Worm (Caenorhabditis elegans) whole organism, mixed stage, embryonic: ENCODE measurements around the gene F42H10.2.
A peak's percentile ranks its signal among the peaks of the same experiment; 100 is the strongest.

Experiments
- M03D4.4 ChIP-seq: sonication (generic microtip); optimal IDR thresholded peaks from 2 replicates; lab custom pipeline; 2017; ENCODE audit warnings: mild to moderate bottlenecking, missing genetic modification characterization, missing compliant biosample characterization
- bed-3 ChIP-seq: fragments of 200-800 bp; sonication (Bioruptor generic); optimal IDR thresholded peaks from 3 replicates; lab custom pipeline; 2018; ENCODE audit warnings: mild to moderate bottlenecking, missing genetic modification characterization, moderate library complexity, missing compliant biosample characterization
- blmp-1 ChIP-seq: fragments of 150-350 bp; optimal IDR thresholded peaks from 2 replicates; lab custom pipeline; 2014; ENCODE audit warnings: missing biosample characterization, missing genetic modification characterization
- ceh-39 ChIP-seq: fragments of 150-350 bp; optimal IDR thresholded peaks from 2 replicates; lab custom pipeline; 2014; ENCODE audit warnings: missing biosample characterization, missing genetic modification characterization
- ceh-43 ChIP-seq: fragments of 200-800 bp; sonication (Bioruptor generic); optimal IDR thresholded peaks from 2 replicates; lab custom pipeline; 2018; ENCODE audit warnings: mild to moderate bottlenecking, missing genetic modification characterization, moderate library complexity, missing compliant biosample characterization
- ceh-83 ChIP-seq: fragments of 200-800 bp; sonication (Bioruptor generic); optimal IDR thresholded peaks from 2 replicates; lab custom pipeline; 2018; ENCODE audit warnings: mild to moderate bottlenecking, missing genetic modification characterization, missing compliant biosample characterization
- ces-1 ChIP-seq: fragments of 150-350 bp; optimal IDR thresholded peaks from 2 replicates; lab custom pipeline; 2014; ENCODE audit warnings: missing biosample characterization, missing genetic modification reagents, missing genetic modification characterization
- cnd-1 ChIP-seq: fragments of 200-800 bp; sonication (Bioruptor generic); optimal IDR thresholded peaks from 2 replicates; lab custom pipeline; 2018; ENCODE audit warnings: mild to moderate bottlenecking, missing genetic modification characterization, missing compliant biosample characterization
- drap-1 ChIP-seq: fragments of 200-800 bp; sonication (Bioruptor generic); optimal IDR thresholded peaks from 3 replicates; lab custom pipeline; 2018; ENCODE audit warnings: mild to moderate bottlenecking, missing genetic modification characterization, missing compliant biosample characterization
- elt-1 ChIP-seq: sonication (generic microtip); optimal IDR thresholded peaks from 2 replicates; lab custom pipeline; 2017; ENCODE audit warnings: missing genetic modification characterization, mild to moderate bottlenecking, missing compliant biosample characterization, antibody characterized with exemption, moderate library complexity, borderline replicate concordance; ENCODE audit not compliant: insufficient read depth
- elt-3 ChIP-seq: fragments of 150-350 bp; optimal IDR thresholded peaks from 2 replicates; lab custom pipeline; 2014; ENCODE audit warnings: missing biosample characterization, missing genetic modification characterization
- flh-1 ChIP-seq: fragments of 200-800 bp; sonication (Bioruptor generic); optimal IDR thresholded peaks from 2 replicates; lab custom pipeline; 2018; ENCODE audit warnings: mild to moderate bottlenecking, missing genetic modification characterization, moderate library complexity, missing compliant biosample characterization
- ham-2 ChIP-seq: fragments of 200-800 bp; sonication (Bioruptor generic); optimal IDR thresholded peaks from 2 replicates; lab custom pipeline; 2018; ENCODE audit warnings: mild to moderate bottlenecking, missing genetic modification characterization, missing compliant biosample characterization
- hlh-1 ChIP-seq: fragments of 150-350 bp; optimal IDR thresholded peaks from 2 replicates; lab custom pipeline; 2014; ENCODE audit warnings: missing biosample characterization, missing genetic modification reagents, missing genetic modification characterization
- lin-13 ChIP-seq: fragments of 150-350 bp; optimal IDR thresholded peaks from 2 replicates; lab custom pipeline; 2014; ENCODE audit warnings: missing biosample characterization, missing genetic modification characterization
- lsy-2 ChIP-seq: fragments of 150-350 bp; optimal IDR thresholded peaks from 2 replicates; lab custom pipeline; 2014; ENCODE audit warnings: missing biosample characterization, missing genetic modification characterization
- mab-5 ChIP-seq: fragments of 150-350 bp; optimal IDR thresholded peaks from 2 replicates; lab custom pipeline; 2014; ENCODE audit warnings: missing biosample characterization, missing genetic modification characterization
- mep-1 ChIP-seq: fragments of 150-350 bp; optimal IDR thresholded peaks from 2 replicates; lab custom pipeline; 2017; ENCODE audit warnings: missing biosample characterization, missing genetic modification reagents, missing genetic modification characterization, inconsistent platforms
- mls-2 ChIP-seq: sonication (generic microtip); optimal IDR thresholded peaks from 2 replicates; lab custom pipeline; 2016; ENCODE audit warnings: mild to moderate bottlenecking, missing genetic modification characterization, moderate library complexity, missing compliant biosample characterization
- nhr-12 ChIP-seq: fragments of 150-350 bp; optimal IDR thresholded peaks from 2 replicates; lab custom pipeline; 2014; ENCODE audit warnings: missing biosample characterization, missing genetic modification characterization
- nhr-2 ChIP-seq: fragments of 150-350 bp; optimal IDR thresholded peaks from 2 replicates; lab custom pipeline; 2014; ENCODE audit warnings: missing biosample characterization, missing genetic modification characterization
- nhr-237 ChIP-seq: fragments of 150-350 bp; optimal IDR thresholded peaks from 2 replicates; lab custom pipeline; 2014; ENCODE audit warnings: missing biosample characterization, missing genetic modification characterization
- nhr-28 ChIP-seq: fragments of 150-350 bp; optimal IDR thresholded peaks from 2 replicates; lab custom pipeline; 2014; ENCODE audit warnings: missing biosample characterization, missing genetic modification characterization
- nhr-76 ChIP-seq: sonication (generic microtip); optimal IDR thresholded peaks from 2 replicates; lab custom pipeline; 2017; ENCODE audit warnings: missing biosample characterization, missing genetic modification characterization
- pha-4 ChIP-seq: fragments of 150-350 bp; optimal IDR thresholded peaks from 2 replicates; lab custom pipeline; 2018; ENCODE audit warnings: missing biosample characterization, missing genetic modification reagents, missing genetic modification characterization
- sem-2 ChIP-seq: fragments of 200-800 bp; sonication (Bioruptor generic); optimal IDR thresholded peaks from 2 replicates; lab custom pipeline; 2018; ENCODE audit warnings: mild to moderate bottlenecking, missing genetic modification characterization, missing compliant biosample characterization
- snpc-4 ChIP-seq: fragments of 150-350 bp; optimal IDR thresholded peaks from 2 replicates; lab custom pipeline; 2014; ENCODE audit warnings: missing biosample characterization, missing genetic modification characterization
- sptf-1 ChIP-seq: sonication (generic microtip); optimal IDR thresholded peaks from 2 replicates; lab custom pipeline; 2017; ENCODE audit warnings: mild to moderate bottlenecking, missing genetic modification characterization, moderate library complexity, missing compliant biosample characterization
- unc-120 ChIP-seq: sonication (generic microtip); optimal IDR thresholded peaks from 2 replicates; lab custom pipeline; 2017; ENCODE audit warnings: missing genetic modification characterization, missing compliant biosample characterization; ENCODE audit not compliant: poor library complexity, severe bottlenecking
- unc-39 ChIP-seq: fragments of 150-350 bp; optimal IDR thresholded peaks from 2 replicates; lab custom pipeline; 2014; ENCODE audit warnings: missing biosample characterization, missing genetic modification characterization
- unc-62 ChIP-seq: fragments of 150-350 bp; optimal IDR thresholded peaks from 2 replicates; lab custom pipeline; 2014; ENCODE audit warnings: missing biosample characterization, missing genetic modification reagents, missing genetic modification characterization
- zip-8 ChIP-seq: fragments of 150-350 bp; optimal IDR thresholded peaks from 2 replicates; lab custom pipeline; 2014; ENCODE audit warnings: missing biosample characterization, missing genetic modification characterization
- ztf-11 ChIP-seq: fragments of 150-350 bp; optimal IDR thresholded peaks from 2 replicates; lab custom pipeline; 2014; ENCODE audit warnings: missing biosample characterization, missing genetic modification characterization

Gene F42H10.2

DNA sequence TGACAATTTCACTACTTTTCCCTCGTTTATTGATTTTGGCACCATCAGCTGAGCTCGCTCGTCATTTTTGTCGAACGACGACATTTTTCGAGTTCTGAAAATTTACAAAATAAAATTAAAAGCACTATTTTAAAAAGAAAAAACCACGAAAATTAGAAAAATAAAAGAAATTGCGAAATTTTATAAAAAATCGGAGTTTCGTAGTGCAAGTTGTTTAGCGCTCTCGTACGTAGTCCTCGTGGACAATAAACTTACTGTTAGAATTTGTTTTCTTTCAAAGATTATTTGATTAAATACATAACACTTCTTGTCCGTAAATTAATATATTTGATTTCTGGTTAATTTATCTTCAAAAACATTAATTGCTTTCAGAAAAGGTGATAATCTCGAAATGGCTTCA is at the start of gene F42H10.2, which contains the start of gene ess-2:
F42H10.2 (plus strand) TSS at position 367 of the 400 bp plus-strand sequence.
ess-2 (minus strand) TSS at position 99 of the 400 bp plus-strand sequence.
- TF ChIP-seq ceh-39 (tag; lab: Kevin White, UChicago) (no peak), mep-1 (tag; lab: Kevin White, UChicago) (peak; percentile 5), hlh-1 (tag; lab: Kevin White, UChicago) (no peak), sptf-1 (tag; lab: Kevin White, UChicago) (no peak), blmp-1 (tag; lab: Kevin White, UChicago) (no peak), lsy-2 (peak; percentile 23), cnd-1 (tag; lab: Kevin White, UChicago) (no peak), elt-3 (tag; lab: Kevin White, UChicago) (no peak), ces-1 (GFP tag; lab: Kevin White, UChicago) (peak; percentile 23)

DNA sequence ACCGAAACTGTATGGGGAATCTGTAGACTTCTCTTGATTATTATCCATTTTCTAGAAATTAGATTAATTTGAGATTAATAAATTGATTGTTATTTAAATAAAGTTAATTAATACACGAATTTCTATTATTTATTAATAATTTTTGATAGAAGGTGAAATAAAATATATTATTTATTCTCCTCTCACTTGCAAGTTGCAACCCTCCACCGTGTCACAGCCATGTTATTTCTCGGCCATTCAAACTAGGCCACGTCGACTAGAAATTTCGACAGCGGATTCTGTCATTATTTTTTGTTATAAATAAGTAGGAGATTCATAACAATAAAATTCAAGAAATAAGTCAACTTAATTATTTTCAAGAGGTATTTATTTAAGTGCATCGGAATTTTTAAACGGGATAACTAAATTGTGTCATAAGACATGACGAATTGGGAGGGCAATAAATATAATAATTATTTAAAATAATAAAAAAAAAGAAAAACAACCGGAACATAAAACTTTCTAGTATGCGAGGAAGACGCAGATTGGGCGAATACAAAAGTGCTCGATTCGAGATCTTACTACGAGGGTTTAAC is 46.8 kb upstream of the F42H10.2 start, which contains the start of gene ufbp-1:
ufbp-1 (minus strand) TSS at position 51 of the 575 bp plus-strand sequence.
- TF ChIP-seq lsy-2 (peak; percentile 12), unc-62 (no peak)

DNA sequence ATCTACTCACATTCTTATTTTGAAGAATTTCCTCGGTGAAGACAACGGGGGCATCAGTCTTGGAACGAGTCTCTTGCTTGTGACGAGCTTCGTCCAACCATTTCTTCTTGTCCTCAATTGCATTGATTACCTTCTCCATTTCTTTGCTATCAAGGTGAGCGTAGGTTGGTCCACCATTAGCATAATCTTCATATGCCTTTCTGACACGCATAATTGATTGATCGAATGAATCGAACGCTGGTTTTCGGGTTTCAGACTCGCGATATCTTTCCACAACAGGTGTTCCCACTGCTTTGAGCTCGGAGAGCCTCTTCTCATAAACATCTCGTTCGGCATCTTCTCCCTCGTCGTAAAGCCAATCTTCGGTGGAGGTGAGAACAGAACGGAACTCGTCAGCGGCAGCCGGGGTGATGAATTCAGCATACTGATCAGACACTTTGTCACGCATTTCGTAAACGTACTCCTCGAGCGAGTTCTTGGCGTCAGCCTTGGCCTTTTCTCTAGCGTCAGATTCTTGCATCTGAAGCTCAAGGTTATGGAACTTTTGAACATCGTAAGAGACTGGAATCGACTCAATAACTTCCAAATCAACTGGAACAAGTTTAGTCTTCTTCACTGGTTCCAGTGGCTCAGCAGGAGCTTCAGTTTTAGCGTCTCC is 45.9 kb upstream of the F42H10.2 start:
- TF ChIP-seq mep-1 (tag; lab: Kevin White, UChicago) (no peak), zip-8 (tag; lab: Kevin White, UChicago) (no peak), blmp-1 (tag; lab: Kevin White, UChicago) (no peak), elt-3 (tag; lab: Kevin White, UChicago) (no peak)
- TF ChIP-seq, all 35 proteins: peak for 0

DNA sequence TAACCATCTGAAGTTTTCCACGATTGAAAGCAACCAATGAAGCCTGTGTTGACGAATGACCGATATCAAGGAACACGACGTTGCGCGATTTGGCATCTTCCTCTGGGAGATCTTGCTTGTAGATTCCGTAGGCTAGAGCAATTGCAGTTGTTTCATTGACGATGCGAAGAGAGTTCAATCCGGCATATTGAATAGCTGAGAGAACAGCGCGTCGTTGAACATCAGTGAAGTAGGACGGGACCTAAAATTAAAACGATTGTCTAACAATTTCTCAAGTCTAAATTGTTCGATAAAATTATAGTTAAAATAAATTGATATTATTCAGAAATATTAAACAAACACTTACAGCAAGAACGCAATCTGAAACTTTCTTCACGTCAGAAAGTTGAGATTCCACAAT is 44.4 kb upstream of the F42H10.2 start:
- TF ChIP-seq nhr-12 (tag; lab: Kevin White, UChicago): no peak
- TF ChIP-seq drap-1 (GFP tag; lab: Kevin White, UChicago): no peak
- no peak for TF ChIP-seq ztf-11 (tag; lab: Kevin White, UChicago)
- no peak for TF ChIP-seq nhr-237
- TF ChIP-seq nhr-2 (tag; lab: Kevin White, UChicago): no peak
- no peak for TF ChIP-seq ceh-39 (tag; lab: Kevin White, UChicago)
- no peak for TF ChIP-seq snpc-4 (tag; lab: Kevin White, UChicago)
- TF ChIP-seq unc-62: no peak
- no peak for TF ChIP-seq ces-1 (GFP tag; lab: Kevin White, UChicago)
- TF ChIP-seq bed-3 (GFP tag; lab: Kevin White, UChicago): no peak
- TF ChIP-seq blmp-1 (tag; lab: Kevin White, UChicago): no peak
- no peak for TF ChIP-seq nhr-76 (tag; lab: Kevin White, UChicago)
- TF ChIP-seq nhr-28 (tag; lab: Kevin White, UChicago): no peak
- no peak for TF ChIP-seq zip-8 (tag; lab: Kevin White, UChicago)
- no peak for TF ChIP-seq sptf-1 (tag; lab: Kevin White, UChicago)
- no peak for TF ChIP-seq unc-120
- no peak for TF ChIP-seq sem-2 (GFP tag; lab: Kevin White, UChicago)
- no peak for TF ChIP-seq mep-1 (tag; lab: Kevin White, UChicago)
- TF ChIP-seq ham-2: no peak
- no peak for TF ChIP-seq lin-13 (tag; lab: Kevin White, UChicago)

DNA sequence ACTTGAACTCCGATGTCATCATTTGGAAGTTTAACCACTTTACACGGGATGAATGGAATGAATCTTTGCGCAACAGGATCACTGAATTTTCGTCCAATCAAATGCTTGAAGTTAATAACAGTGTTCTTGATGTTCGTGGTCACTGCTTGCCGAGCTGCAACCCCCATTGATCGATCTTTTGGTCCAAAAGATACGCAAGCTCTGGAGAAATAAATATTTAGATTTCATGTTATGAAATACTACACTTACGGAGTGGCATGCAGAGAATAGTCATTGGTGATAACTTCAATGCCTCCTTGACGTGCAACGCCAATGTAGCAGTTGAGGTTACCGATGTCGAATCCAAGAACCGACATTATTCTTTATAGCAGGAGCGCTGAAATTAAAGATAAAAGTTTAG is 43.9 kb upstream of the F42H10.2 start, which contains the start of gene hsp-110:
hsp-110 (minus strand) TSS at position 376 of the 400 bp plus-strand sequence.
- no peak for TF ChIP-seq nhr-2 (tag; lab: Kevin White, UChicago)
- no peak for TF ChIP-seq nhr-28 (tag; lab: Kevin White, UChicago)
- no peak for TF ChIP-seq sem-2 (GFP tag; lab: Kevin White, UChicago)
- TF ChIP-seq unc-120: no peak

DNA sequence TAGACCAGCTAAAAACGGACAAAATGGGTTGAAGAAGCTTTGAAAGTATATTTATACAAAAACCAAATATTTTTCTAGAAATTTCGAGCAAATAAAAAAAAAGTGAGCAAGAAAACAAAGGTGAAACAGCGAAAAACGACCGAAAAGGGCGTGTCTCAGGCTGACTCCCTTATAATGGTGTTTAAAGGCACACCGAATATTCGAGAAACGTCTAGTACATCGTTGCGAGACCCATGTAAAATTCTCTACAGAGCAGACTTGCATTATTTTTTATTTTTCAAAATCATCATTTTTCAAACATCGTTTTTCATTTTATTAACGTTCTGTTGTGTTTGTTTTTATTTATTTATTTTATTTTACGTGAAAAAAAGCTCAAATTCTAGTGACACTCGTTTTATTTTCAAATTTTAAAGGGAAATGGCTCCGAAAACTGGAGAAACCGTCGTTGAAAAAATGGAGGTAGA is 43.4 kb upstream of the F42H10.2 start, which contains the start of gene rpn-3:
rpn-3 (plus strand) TSS at position 414 of the 464 bp plus-strand sequence.
- peak; percentile 16 for TF ChIP-seq elt-1 (tag; lab: Kevin White, UChicago)
- TF ChIP-seq mep-1 (tag; lab: Kevin White, UChicago): peak; percentile 99
- TF ChIP-seq ceh-39 (tag; lab: Kevin White, UChicago): peak; percentile 93
- TF ChIP-seq lin-13 (tag; lab: Kevin White, UChicago): peak; percentile 95
- no peak for TF ChIP-seq ham-2
- peak; percentile 99 for TF ChIP-seq pha-4 (tag; lab: Kevin White, UChicago)
- no peak for TF ChIP-seq sem-2 (GFP tag; lab: Kevin White, UChicago)
- peak; percentile 70 for TF ChIP-seq nhr-2 (tag; lab: Kevin White, UChicago)
- TF ChIP-seq flh-1 (GFP tag; lab: Kevin White, UChicago): no peak
- TF ChIP-seq ces-1 (GFP tag; lab: Kevin White, UChicago): peak; percentile 98
- no peak for TF ChIP-seq nhr-12 (tag; lab: Kevin White, UChicago)
- TF ChIP-seq ceh-83 (GFP tag; lab: Kevin White, UChicago): no peak
- no peak for TF ChIP-seq ceh-43 (GFP tag; lab: Kevin White, UChicago)
- TF ChIP-seq lsy-2: peak; percentile 91
- TF ChIP-seq blmp-1 (tag; lab: Kevin White, UChicago): peak; percentile 35
- TF ChIP-seq mls-2 (tag; lab: Kevin White, UChicago): peak; percentile 60
- no peak for TF ChIP-seq unc-39 (tag; lab: Kevin White, UChicago)
- no peak for TF ChIP-seq zip-8 (tag; lab: Kevin White, UChicago)
- peak; percentile 71 for TF ChIP-seq ztf-11 (tag; lab: Kevin White, UChicago)
- peak; percentile 44 for TF ChIP-seq M03D4.4 (tag; lab: Kevin White, UChicago)
- TF ChIP-seq sptf-1 (tag; lab: Kevin White, UChicago): peak; percentile 79
- no peak for TF ChIP-seq bed-3 (GFP tag; lab: Kevin White, UChicago)
- peak; percentile 70 for TF ChIP-seq unc-62
- no peak for TF ChIP-seq nhr-28 (tag; lab: Kevin White, UChicago)
- peak; percentile 42 for TF ChIP-seq drap-1 (GFP tag; lab: Kevin White, UChicago)
- peak; percentile 97 for TF ChIP-seq nhr-237
- peak; percentile 92 for TF ChIP-seq mab-5
- TF ChIP-seq cnd-1 (tag; lab: Kevin White, UChicago): no peak
